Worm (Caenorhabditis elegans): ENCODE measurements around the gene F35H8.4.

Gene F35H8.4

DNA sequence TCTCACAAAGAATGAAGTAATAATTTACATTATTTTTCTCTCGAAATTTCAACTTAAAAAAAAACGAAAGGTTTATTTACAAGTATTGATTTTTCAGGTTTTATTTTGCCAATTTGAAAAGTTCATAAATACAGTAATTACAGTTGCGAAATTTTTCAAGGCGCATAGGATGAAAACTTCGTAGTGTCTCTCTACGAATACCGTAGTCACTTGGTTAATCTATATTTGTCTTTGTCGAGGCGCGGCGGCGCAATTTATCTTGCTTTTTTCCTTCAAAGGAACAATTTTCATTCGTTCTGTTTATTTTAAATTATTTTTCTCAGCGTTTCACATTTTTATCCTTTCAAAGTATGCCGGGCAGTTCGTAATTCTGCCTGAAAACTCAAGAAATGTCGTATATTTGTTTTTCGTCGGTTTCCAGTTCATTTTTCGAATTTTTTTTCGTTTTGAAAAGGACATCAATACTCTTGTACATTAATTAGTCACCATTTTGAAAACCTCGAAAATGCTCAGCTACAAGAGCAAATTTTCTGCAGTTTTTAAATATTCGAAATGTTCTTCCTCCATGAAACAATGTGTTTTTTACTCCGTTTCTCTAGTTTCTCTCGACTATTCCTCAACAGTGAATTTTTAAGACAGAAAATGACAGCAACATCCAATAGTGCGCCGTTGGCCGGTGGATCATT is 36.1 kb downstream of the F35H8.4 start, which contains the start of gene mex-6:
mex-6 (plus strand) TSS at position 636 of the 686 bp plus-strand sequence.
- TF ChIP-seq ama-1 (optimal IDR thresholded peaks at IDR 0.05) (no peak), ama-1 (GFP tag; optimal IDR thresholded peaks at IDR 0.05) (no peak), rcor-1 (GFP tag; IDR thresholded peaks at IDR 0.05) (peak; percentile 52; the same call in 1 of the 2 replicates), ceh-91 (GFP tag; IDR thresholded peaks at IDR 0.05) (peak; percentile 85), aptf-3 (GFP tag; IDR thresholded peaks at IDR 0.05) (no peak), xnd-1 (tag; optimal IDR thresholded peaks at IDR 0.05) (peak; percentile 92), him-1 (tag; optimal IDR thresholded peaks at IDR 0.05) (peak; percentile 53), tlf-1 (GFP tag; optimal IDR thresholded peaks at IDR 0.05) (peak; percentile 32), madf-8 (GFP tag; conservative IDR thresholded peaks at IDR 0.05) (peak; percentile 92), nhr-179 (tag; optimal IDR thresholded peaks at IDR 0.05) (no peak), F23B12.7 (tag; optimal IDR thresholded peaks at IDR 0.05; ENCODE audit: insufficient read depth) (no peak), efl-1 (GFP tag; optimal IDR thresholded peaks at IDR 0.05) (peak; percentile 95), attf-3 (GFP tag; conservative IDR thresholded peaks at IDR 0.05) (peak; percentile 45; the same call in 1 of the 2 replicates), Y95B8A.8 (GFP tag; IDR thresholded peaks at IDR 0.05) (no peak), attf-6 (GFP tag; IDR thresholded peaks at IDR 0.05) (no peak), lsl-1 (GFP tag; optimal IDR thresholded peaks at IDR 0.05) (peak; percentile 98), F49E8.2 (tag; optimal IDR thresholded peaks at IDR 0.05; ENCODE audit: insufficient read depth) (peak; percentile 30), egl-18 (GFP tag; IDR thresholded peaks at IDR 0.05) (no peak), lsy-27 (tag; optimal IDR thresholded peaks at IDR 0.05; ENCODE audit: borderline replicate concordance, insufficient read depth) (no peak), ceh-27 (GFP tag; optimal IDR thresholded peaks at IDR 0.05) (no peak), C06A6.2 (GFP tag; conservative IDR thresholded peaks at IDR 0.05) (no peak), dpl-1 (GFP tag; optimal IDR thresholded peaks at IDR 0.05) (peak; percentile 70), hsf-1 (GFP tag; IDR thresholded peaks at IDR 0.05) (peak; percentile 66; the same call in 1 of the 2 replicates), hmg-1.2 (GFP tag; IDR thresholded peaks at IDR 0.05) (no peak), madf-6 (GFP tag; IDR thresholded peaks at IDR 0.05) (peak; percentile 97), ceh-79 (tag; optimal IDR thresholded peaks at IDR 0.05) (no peak), snpc-3.4 (tag; optimal IDR thresholded peaks at IDR 0.05) (peak; percentile 58), B0019.2 (GFP tag; conservative IDR thresholded peaks at IDR 0.05) (0 out of 2 replicates have a peak, but pooled peaks have one; percentile 57), unc-130 (GFP tag; optimal IDR thresholded peaks at IDR 0.05) (peak; percentile 52), hrde-1 (tag; optimal IDR thresholded peaks at IDR 0.05; ENCODE audit: borderline replicate concordance) (no peak), F33H1.4 (GFP tag; IDR thresholded peaks at IDR 0.05) (peak; percentile 94), snpc-1.3 (tag; optimal IDR thresholded peaks at IDR 0.05; ENCODE audit: insufficient read depth) (peak; percentile 49), zim-3 (tag; optimal IDR thresholded peaks at IDR 0.05) (no peak), madf-3 (GFP tag; IDR thresholded peaks at IDR 0.05) (peak; percentile 42; the same call in 1 of the 2 replicates), madf-10 (tag; optimal IDR thresholded peaks at IDR 0.05) (no peak)

DNA sequence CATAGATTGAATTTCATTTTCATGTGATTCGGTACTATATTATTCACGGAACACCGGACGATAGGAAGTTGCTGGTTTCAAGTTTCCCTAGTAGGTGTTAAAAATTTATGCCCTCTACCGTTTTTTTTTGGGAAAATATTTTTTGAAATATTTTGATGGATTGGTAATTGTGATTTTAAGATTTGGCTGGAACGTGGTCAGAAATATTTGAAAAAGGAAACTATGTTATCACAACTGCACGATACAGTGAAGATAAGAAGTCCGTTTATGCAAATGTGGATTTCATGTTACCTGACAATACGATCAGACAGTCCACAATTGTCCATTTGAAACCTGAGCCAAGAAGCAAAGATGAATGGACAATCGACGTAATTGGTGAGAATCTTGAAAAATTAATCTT is 36.8 kb downstream of the F35H8.4 start, which contains the start of gene AH6.17:
AH6.17 (plus strand) TSS at position 185 of the 400 bp plus-strand sequence.
- TF ChIP-seq cebp-1 (GFP tag; IDR thresholded peaks at IDR 0.05) = no peak
- TF ChIP-seq cebp-1 (tag; optimal IDR thresholded peaks at IDR 0.05) = no peak
- no peak for TF ChIP-seq F23B12.7 (tag; optimal IDR thresholded peaks at IDR 0.05; ENCODE audit: insufficient read depth)
